Worm (Caenorhabditis elegans): ENCODE data around the gene W03A5.2.

W03A5.2 gene

DNA sequence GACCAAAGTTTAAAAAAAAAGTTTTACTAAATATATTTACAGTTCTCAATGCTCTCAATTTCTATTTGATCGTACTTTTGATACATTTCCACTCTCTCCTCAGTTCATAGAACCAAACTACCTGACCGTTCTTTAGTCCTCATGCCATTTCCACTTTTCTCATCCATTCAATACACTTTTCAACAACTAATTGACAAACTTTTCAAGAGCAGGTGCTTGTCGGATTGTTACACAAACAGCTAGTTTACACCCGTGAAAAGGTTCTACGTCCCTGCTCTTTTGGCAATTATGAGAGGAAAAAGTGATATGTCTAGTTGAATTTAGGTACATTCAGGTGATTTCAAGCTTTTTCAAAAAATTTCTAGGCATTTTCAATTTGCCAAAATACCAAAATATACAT is 12.1 kb downstream of the W03A5.2 start:
- no peak for TF ChIP-seq aly-1 (tag; optimal IDR thresholded peaks at IDR 0.05)
- TF ChIP-seq scrt-1 (GFP tag; IDR thresholded peaks at IDR 0.05): no peak
- TF ChIP-seq pes-1 (GFP tag; IDR thresholded peaks at IDR 0.05): no peak
- no peak for TF ChIP-seq tra-4 (tag; optimal IDR thresholded peaks at IDR 0.05)
- TF ChIP-seq B0310.2 (tag; optimal IDR thresholded peaks at IDR 0.05): no peak
- no peak for TF ChIP-seq flt-1 (GFP tag; IDR thresholded peaks at IDR 0.05)
- no peak for TF ChIP-seq ceh-36 (tag; optimal IDR thresholded peaks at IDR 0.05)
- no peak for TF ChIP-seq F13C5.2 (tag; optimal IDR thresholded peaks at IDR 0.05)
- TF ChIP-seq ets-7 (tag; optimal IDR thresholded peaks at IDR 0.05): no peak
- no peak for TF ChIP-seq tbx-37 (GFP tag; conservative IDR thresholded peaks at IDR 0.05)
- TF ChIP-seq ceh-13 (GFP tag; optimal IDR thresholded peaks at IDR 0.05): no peak
- TF ChIP-seq tbx-11 (GFP tag; IDR thresholded peaks at IDR 0.05): no peak

DNA sequence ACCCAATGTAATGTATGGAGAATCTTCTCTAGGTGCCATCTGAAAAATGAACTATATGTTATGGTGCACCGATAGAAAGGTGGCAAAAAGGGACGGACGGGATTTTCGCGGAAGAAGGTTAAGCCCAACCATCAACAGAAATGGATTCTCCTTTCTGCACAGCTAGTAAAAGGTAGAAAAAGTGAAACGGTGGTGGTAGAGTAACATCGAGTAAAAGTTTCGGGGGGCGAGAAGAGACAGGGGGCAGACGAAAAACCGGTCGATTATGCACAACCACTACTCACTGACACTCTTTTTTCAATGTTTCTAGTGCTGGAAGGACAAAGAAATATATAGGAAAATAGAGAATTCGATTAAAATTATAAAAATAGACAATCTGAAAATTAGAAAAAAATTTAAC is 13.7 kb downstream of the W03A5.2 start:
- TF ChIP-seq hmg-4 (GFP tag; optimal IDR thresholded peaks at IDR 0.05) (no peak), tbx-11 (GFP tag; IDR thresholded peaks at IDR 0.05) (no peak)

DNA sequence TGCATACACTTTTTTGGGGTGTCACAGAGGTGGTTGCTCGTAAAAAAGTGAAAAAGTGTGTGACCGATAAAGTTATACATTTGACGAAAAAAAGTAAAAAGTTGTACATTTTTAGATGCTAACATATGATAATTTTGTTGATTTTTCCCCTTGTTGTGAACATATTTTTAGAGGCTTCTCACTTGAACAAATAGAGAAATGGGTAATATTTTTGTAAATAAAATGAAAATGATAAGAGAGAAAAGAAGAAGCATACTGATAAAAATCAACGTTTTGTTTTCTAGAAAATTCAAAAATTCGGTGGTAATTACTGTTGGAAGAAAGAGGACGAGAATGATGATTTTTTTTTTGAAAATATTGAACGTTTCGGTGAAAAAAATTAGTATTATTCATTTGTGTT is 14.4 kb downstream of the W03A5.2 start:
- no peak for TF ChIP-seq hmbx-1 (tag; optimal IDR thresholded peaks at IDR 0.05)
- TF ChIP-seq flt-1 (GFP tag; IDR thresholded peaks at IDR 0.05): no peak
- TF ChIP-seq hnd-1 (tag; optimal IDR thresholded peaks at IDR 0.05): no peak
- no peak for TF ChIP-seq ceh-36 (tag; optimal IDR thresholded peaks at IDR 0.05)
- TF ChIP-seq scrt-1 (GFP tag; IDR thresholded peaks at IDR 0.05): no peak
- no peak for TF ChIP-seq aly-1 (tag; optimal IDR thresholded peaks at IDR 0.05)
- TF ChIP-seq B0310.2 (tag; optimal IDR thresholded peaks at IDR 0.05): no peak
- TF ChIP-seq tbx-37 (GFP tag; conservative IDR thresholded peaks at IDR 0.05): no peak
- no peak for TF ChIP-seq tra-4 (tag; optimal IDR thresholded peaks at IDR 0.05)
- TF ChIP-seq ceh-13 (GFP tag; optimal IDR thresholded peaks at IDR 0.05): no peak
- TF ChIP-seq sea-1 (GFP tag; conservative IDR thresholded peaks at IDR 0.05): no peak
- TF ChIP-seq hmg-4 (GFP tag; optimal IDR thresholded peaks at IDR 0.05): no peak
- no peak for TF ChIP-seq pes-1 (GFP tag; IDR thresholded peaks at IDR 0.05)
- no peak for TF ChIP-seq ama-1 (optimal IDR thresholded peaks at IDR 0.05)
- TF ChIP-seq F13C5.2 (tag; optimal IDR thresholded peaks at IDR 0.05): no peak
- no peak for TF ChIP-seq tbx-11 (GFP tag; IDR thresholded peaks at IDR 0.05)

DNA sequence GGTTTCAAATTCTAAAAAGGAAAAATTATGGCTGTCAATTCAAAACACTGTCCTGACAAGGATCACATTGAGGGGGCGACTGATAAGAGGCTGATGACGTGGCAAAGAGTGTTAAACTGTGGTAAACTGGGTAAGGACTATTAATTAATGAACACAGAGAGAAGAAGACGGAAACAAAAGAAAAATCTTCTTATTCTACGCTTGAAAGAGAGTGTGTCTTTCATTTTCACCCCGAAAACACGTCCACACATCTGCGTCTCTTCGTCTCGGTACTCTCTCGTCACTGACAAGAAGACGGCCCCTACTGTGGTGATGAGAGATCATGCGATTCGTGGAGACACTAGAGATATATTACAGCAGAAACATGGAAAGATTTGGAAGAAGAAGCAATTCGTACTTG is 15.6 kb downstream of the W03A5.2 start:
- TF ChIP-seq sea-1 (GFP tag; conservative IDR thresholded peaks at IDR 0.05): no peak
- TF ChIP-seq ama-1 (optimal IDR thresholded peaks at IDR 0.05): no peak
- TF ChIP-seq tbx-37 (GFP tag; conservative IDR thresholded peaks at IDR 0.05): no peak
- TF ChIP-seq pes-1 (GFP tag; IDR thresholded peaks at IDR 0.05): no peak
- no peak for TF ChIP-seq hmbx-1 (tag; optimal IDR thresholded peaks at IDR 0.05)
- TF ChIP-seq B0310.2 (tag; optimal IDR thresholded peaks at IDR 0.05): no peak
- TF ChIP-seq ceh-13 (GFP tag; optimal IDR thresholded peaks at IDR 0.05): no peak
- TF ChIP-seq F13C5.2 (tag; optimal IDR thresholded peaks at IDR 0.05): no peak

DNA sequence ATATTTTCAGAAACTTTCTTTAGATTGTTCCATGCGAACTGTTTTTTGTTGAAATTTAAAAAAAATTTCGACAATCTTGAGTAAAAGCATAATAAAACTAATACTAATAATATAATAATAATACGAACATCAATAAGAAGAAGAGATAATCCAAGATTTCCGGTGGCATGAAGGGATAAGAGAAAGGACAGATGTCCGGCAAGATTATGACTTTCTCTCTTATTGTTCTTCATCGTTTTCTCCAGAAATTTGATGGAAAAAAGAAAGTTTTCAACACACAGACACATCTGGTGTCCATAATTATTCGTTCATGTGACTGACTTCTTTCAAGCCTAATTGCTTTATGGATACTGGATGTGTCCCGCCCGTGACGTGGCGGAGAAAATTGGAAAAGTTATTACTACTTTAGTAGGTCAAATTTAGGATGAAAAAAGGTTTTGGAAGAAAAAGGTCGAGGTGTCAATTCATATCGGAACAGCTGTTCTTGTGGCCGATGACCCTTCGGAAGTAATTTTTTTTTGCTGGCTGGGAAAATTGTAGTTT is 16.8 kb downstream of the W03A5.2 start:
- TF ChIP-seq ceh-36 (tag; optimal IDR thresholded peaks at IDR 0.05) (no peak), aly-1 (tag; optimal IDR thresholded peaks at IDR 0.05) (no peak), tbx-37 (GFP tag; conservative IDR thresholded peaks at IDR 0.05) (no peak), tbx-11 (GFP tag; IDR thresholded peaks at IDR 0.05) (no peak), sea-1 (GFP tag; conservative IDR thresholded peaks at IDR 0.05) (no peak), flt-1 (GFP tag; IDR thresholded peaks at IDR 0.05) (no peak), hmbx-1 (tag; optimal IDR thresholded peaks at IDR 0.05) (no peak), tra-4 (tag; optimal IDR thresholded peaks at IDR 0.05) (no peak), hnd-1 (tag; optimal IDR thresholded peaks at IDR 0.05) (no peak)

DNA sequence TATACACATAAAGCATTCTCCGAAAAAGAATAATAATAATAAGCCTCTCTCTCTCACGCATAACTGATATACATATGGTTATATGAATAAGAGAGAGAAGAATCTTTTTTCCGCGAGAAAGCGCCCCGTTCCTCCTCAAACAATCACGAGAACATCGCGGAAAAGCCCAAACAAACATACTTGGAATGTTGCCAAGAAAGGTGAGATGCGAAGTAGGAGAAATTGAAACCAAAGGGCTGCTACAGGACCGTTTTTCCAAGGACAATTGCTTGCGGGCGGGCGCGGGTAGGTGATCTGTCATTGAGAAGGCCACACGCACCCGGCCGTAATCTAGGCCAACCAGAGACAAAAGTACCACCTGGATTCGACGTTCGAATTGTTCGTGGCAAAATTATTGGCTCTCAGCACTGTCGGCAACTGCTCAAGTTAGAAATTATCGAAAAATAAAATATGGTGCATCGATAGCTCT is 17.9 kb downstream of the W03A5.2 start, which contains the start of gene dnj-24:
TSS of gene dnj-24 (minus strand) at position 419 of the 469 bp plus-strand sequence.
- TF ChIP-seq hnd-1 (tag; optimal IDR thresholded peaks at IDR 0.05): no peak
- TF ChIP-seq hmg-4 (GFP tag; optimal IDR thresholded peaks at IDR 0.05): peak; percentile 5

DNA sequence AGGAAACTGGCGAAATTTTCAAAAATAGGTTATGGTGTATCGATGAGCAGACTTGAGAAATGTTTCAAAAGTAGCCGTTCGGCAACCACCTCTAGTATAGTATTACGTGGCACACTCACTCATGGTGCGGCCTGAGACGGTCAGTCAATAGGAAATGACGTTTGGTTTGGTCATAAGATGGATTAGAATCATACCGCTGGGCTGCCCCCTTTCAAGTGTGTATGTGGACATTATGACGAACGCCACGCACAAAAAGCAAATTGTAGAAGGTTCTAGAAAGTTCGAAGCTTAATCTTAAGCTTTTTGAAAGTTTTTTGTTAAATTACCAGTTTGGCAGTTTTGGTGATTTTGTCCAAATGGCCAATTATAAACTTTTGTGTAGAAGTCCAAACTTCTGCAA is 18.5 kb downstream of the W03A5.2 start:
- TF ChIP-seq sea-1 (GFP tag; conservative IDR thresholded peaks at IDR 0.05): no peak
- TF ChIP-seq scrt-1 (GFP tag; IDR thresholded peaks at IDR 0.05): no peak

DNA sequence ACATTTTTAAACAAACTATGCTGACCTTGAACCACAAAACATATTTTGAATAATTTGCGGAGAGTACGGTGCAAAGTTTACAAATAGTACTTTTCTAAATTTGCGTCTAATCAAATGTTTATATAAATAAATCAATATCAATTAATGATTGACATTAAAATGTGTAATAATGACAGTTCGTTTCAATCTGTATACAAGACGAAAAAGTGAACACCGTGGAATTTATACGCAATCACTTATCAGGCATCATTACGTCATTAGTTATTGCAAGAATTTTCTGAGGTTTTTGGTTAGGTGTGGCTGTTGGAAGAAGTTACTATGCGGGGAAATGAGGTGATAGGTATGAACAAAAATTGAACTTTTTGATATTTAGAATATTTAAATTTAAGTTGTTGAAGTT is 21.3 kb downstream of the W03A5.2 start:
- TF ChIP-seq scrt-1 (GFP tag; IDR thresholded peaks at IDR 0.05) (no peak), tbx-37 (GFP tag; conservative IDR thresholded peaks at IDR 0.05) (no peak), hmbx-1 (tag; optimal IDR thresholded peaks at IDR 0.05) (no peak), F13C5.2 (tag; optimal IDR thresholded peaks at IDR 0.05) (no peak), ceh-36 (tag; optimal IDR thresholded peaks at IDR 0.05) (no peak), ceh-13 (GFP tag; optimal IDR thresholded peaks at IDR 0.05) (no peak), B0310.2 (tag; optimal IDR thresholded peaks at IDR 0.05) (no peak), sea-1 (GFP tag; conservative IDR thresholded peaks at IDR 0.05) (no peak), flt-1 (GFP tag; IDR thresholded peaks at IDR 0.05) (no peak), tbx-11 (GFP tag; IDR thresholded peaks at IDR 0.05) (no peak), hmg-4 (GFP tag; optimal IDR thresholded peaks at IDR 0.05) (no peak), ets-7 (tag; optimal IDR thresholded peaks at IDR 0.05) (no peak), ama-1 (optimal IDR thresholded peaks at IDR 0.05) (no peak)

DNA sequence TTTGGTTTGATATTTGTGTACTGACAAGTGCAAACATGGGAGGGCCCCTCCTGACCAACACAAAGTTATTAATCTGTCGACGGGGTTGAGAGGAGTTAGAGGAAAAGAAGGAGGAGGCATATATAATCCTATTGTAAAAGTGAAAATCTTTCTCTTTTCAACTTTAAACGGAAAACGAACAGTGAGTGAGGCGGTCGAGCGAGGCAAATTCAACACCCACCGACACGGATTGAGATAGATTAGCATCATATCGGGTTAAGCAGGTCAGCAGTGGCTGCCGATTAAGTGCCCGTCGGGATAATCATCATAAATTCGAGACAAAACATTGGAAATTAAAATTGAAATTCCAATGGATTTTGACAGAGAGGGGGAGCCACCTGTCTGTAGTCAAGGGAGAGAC is 30.5 kb downstream of the W03A5.2 start:
- no peak for TF ChIP-seq F13C5.2 (tag; optimal IDR thresholded peaks at IDR 0.05)
- no peak for TF ChIP-seq ama-1 (optimal IDR thresholded peaks at IDR 0.05)
- no peak for TF ChIP-seq B0310.2 (tag; optimal IDR thresholded peaks at IDR 0.05)
- no peak for TF ChIP-seq hmbx-1 (tag; optimal IDR thresholded peaks at IDR 0.05)
- no peak for TF ChIP-seq ceh-13 (GFP tag; optimal IDR thresholded peaks at IDR 0.05)
- no peak for TF ChIP-seq tbx-11 (GFP tag; IDR thresholded peaks at IDR 0.05)
- TF ChIP-seq pes-1 (GFP tag; IDR thresholded peaks at IDR 0.05): no peak
- TF ChIP-seq ceh-36 (tag; optimal IDR thresholded peaks at IDR 0.05): no peak
- no peak for TF ChIP-seq sea-1 (GFP tag; conservative IDR thresholded peaks at IDR 0.05)
- TF ChIP-seq aly-1 (tag; optimal IDR thresholded peaks at IDR 0.05): no peak
- no peak for TF ChIP-seq tra-4 (tag; optimal IDR thresholded peaks at IDR 0.05)
- TF ChIP-seq tbx-37 (GFP tag; conservative IDR thresholded peaks at IDR 0.05): no peak
- TF ChIP-seq flt-1 (GFP tag; IDR thresholded peaks at IDR 0.05): no peak
